Fruit fly (Drosophila melanogaster) whole organism, pupa: Measurements from ENCODE around the gene vib.

Source experiments
- CG10348 ChIP-seq: fragments of 200-800 bp; sonication (Bioruptor generic); IDR thresholded peaks from 2 replicates; pipeline ENCODE4 v1.3.6; 2022; ENCODE audit warnings: missing biosample characterization, missing genetic modification characterization
- CG12605 ChIP-seq: fragments of 200-800 bp; sonication (Bioruptor generic); IDR thresholded peaks from 2 replicates; pipeline ENCODE4 v1.3.6; 2022; ENCODE audit warnings: missing biosample characterization, missing genetic modification characterization
- CG13204 ChIP-seq: fragments of 200-800 bp; sonication (Bioruptor generic); optimal IDR thresholded peaks from 2 replicates; lab custom pipeline; 2018; ENCODE audit warnings: missing biosample characterization, mild to moderate bottlenecking, missing genetic modification characterization, moderate library complexity
- CG14655 ChIP-seq: fragments of 200-800 bp; sonication (Bioruptor generic); optimal IDR thresholded peaks from 3 replicates; lab custom pipeline; 2017; ENCODE audit warnings: mild to moderate bottlenecking, missing biosample characterization, missing genetic modification reagents, missing genetic modification characterization
- CG15710 ChIP-seq: fragments of 200-800 bp; sonication (Bioruptor generic); optimal IDR thresholded peaks from 2 replicates; lab custom pipeline; 2018; ENCODE audit warnings: missing biosample characterization, mild to moderate bottlenecking, missing genetic modification characterization, moderate library complexity
- CG17806 ChIP-seq: fragments of 200-800 bp; sonication (Bioruptor generic); optimal IDR thresholded peaks from 2 replicates; lab custom pipeline; 2018; ENCODE audit warnings: missing biosample characterization, mild to moderate bottlenecking, missing genetic modification characterization, moderate library complexity
- CG32121 ChIP-seq: fragments of 200-800 bp; sonication (Bioruptor generic); IDR thresholded peaks from 2 replicates; pipeline ENCODE4 v1.3.6; 2022; ENCODE audit warnings: missing biosample characterization, missing genetic modification characterization
- CG34367 ChIP-seq: fragments of 200-800 bp; sonication (Bioruptor generic); optimal IDR thresholded peaks from 2 replicates; lab custom pipeline; 2018; ENCODE audit warnings: missing biosample characterization, mild to moderate bottlenecking, missing genetic modification characterization
- CG4496 ChIP-seq: fragments of 200-800 bp; sonication (Bioruptor generic); IDR thresholded peaks from 3 replicates; pipeline ENCODE4 v1.3.6; 2022; ENCODE audit warnings: missing biosample characterization, missing genetic modification characterization
- CG8159 ChIP-seq: fragments of 200-800 bp; sonication (Bioruptor generic); optimal IDR thresholded peaks from 3 replicates; lab custom pipeline; 2018; ENCODE audit warnings: missing biosample characterization, mild to moderate bottlenecking, missing genetic modification characterization, moderate library complexity
- CG8301 ChIP-seq: fragments of 200-800 bp; sonication (Bioruptor generic); optimal IDR thresholded peaks from 2 replicates; lab custom pipeline; 2018; ENCODE audit warnings: missing biosample characterization, mild to moderate bottlenecking, missing genetic modification characterization
- CG9948 ChIP-seq: fragments of 200-800 bp; sonication (Bioruptor generic); optimal IDR thresholded peaks from 2 replicates; lab custom pipeline; 2018; ENCODE audit warnings: missing biosample characterization, mild to moderate bottlenecking, missing genetic modification characterization, moderate library complexity
- D1 ChIP-seq: fragments of 200-800 bp; sonication (Bioruptor generic); optimal IDR thresholded peaks from 2 replicates; lab custom pipeline; 2018; ENCODE audit warnings: missing biosample characterization, mild to moderate bottlenecking, missing genetic modification characterization, moderate library complexity
- EcR ChIP-seq: fragments of 200-800 bp; sonication (Bioruptor generic); optimal IDR thresholded peaks from 3 replicates; lab custom pipeline; 2019; ENCODE audit warnings: missing biosample characterization, missing genetic modification characterization, mild to moderate bottlenecking, moderate library complexity, missing genetic modification reagents
- Ets98B ChIP-seq: fragments of 200-800 bp; sonication (Bioruptor generic); IDR thresholded peaks from 2 replicates; pipeline ENCODE4 v1.3.6; 2022; ENCODE audit warnings: missing biosample characterization, missing genetic modification characterization
- Pif1A ChIP-seq: fragments of 200-800 bp; sonication (Bioruptor generic); optimal IDR thresholded peaks from 3 replicates; lab custom pipeline; 2016; ENCODE audit warnings: missing biosample characterization, missing genetic modification characterization
- Pif1B ChIP-seq: fragments of 200-800 bp; sonication (Bioruptor generic); optimal IDR thresholded peaks from 3 replicates; lab custom pipeline; 2016; ENCODE audit warnings: missing biosample characterization, missing genetic modification characterization
- Snoo ChIP-seq: fragments of 200-800 bp; sonication (Bioruptor generic); optimal IDR thresholded peaks from 3 replicates; lab custom pipeline; 2017; ENCODE audit warnings: missing biosample characterization, mild to moderate bottlenecking, missing genetic modification characterization, inconsistent platforms
- fd96Ca ChIP-seq: fragments of 200-800 bp; sonication (Bioruptor generic); IDR thresholded peaks from 3 replicates; pipeline ENCODE4 v1.3.6; 2022; ENCODE audit warnings: missing biosample characterization, missing genetic modification characterization
- gl ChIP-seq: fragments of 200-800 bp; sonication (Bioruptor generic); optimal IDR thresholded peaks from 2 replicates; lab custom pipeline; 2018; ENCODE audit warnings: missing biosample characterization, mild to moderate bottlenecking, missing genetic modification characterization
- rn ChIP-seq: fragments of 200-800 bp; sonication (Bioruptor generic); IDR thresholded peaks from 2 replicates; pipeline ENCODE4 v1.3.6; 2022; ENCODE audit warnings: missing biosample characterization, missing genetic modification characterization

vib gene

dm6 chr3R:19238934-19239333 is 12.5 kb upstream of the vib start:
- TF ChIP-seq D1 (tag; lab: Kevin White, UChicago) (peak; percentile 41), CG8159 (tag; lab: Kevin White, UChicago) (no peak)

dm6 chr3R:19229245-19229644 is 2.8 kb upstream of the vib start, which contains the start of the genes CG5250 and Polr2M:
Gene CG5250 (minus strand): TSS chr3R:19229276.
Gene Polr2M (plus strand): TSS chr3R:19229463.
- TF ChIP-seq CG8301 (tag; lab: Kevin White, UChicago) (no peak), Ets98B (GFP tag; lab: Robert Waterston, UW) (no peak), CG32121 (GFP tag; lab: Robert Waterston, UW) (no peak), rn (GFP tag; lab: Robert Waterston, UW) (no peak)
- TF ChIP-seq, all 21 proteins: peak for 0

dm6 chr3R:19228080-19228479 is 1.6 kb upstream of the vib start, which contains the start of gene CG11703:
Gene CG11703 (minus strand): TSS chr3R:19228180.
- TF ChIP-seq CG10348 (GFP tag; lab: Robert Waterston, UW) (no peak), D1 (tag; lab: Kevin White, UChicago) (no peak), CG13204 (GFP tag; lab: Kevin White, UChicago) (no peak), EcR (GFP tag; lab: Kevin White, UChicago) (no peak), CG4496 (no peak), CG8159 (tag; lab: Kevin White, UChicago) (no peak), CG14655 (GFP tag; lab: Kevin White, UChicago) (no peak), CG9948 (tag; lab: Kevin White, UChicago) (no peak), CG8301 (tag; lab: Kevin White, UChicago) (no peak), Pif1B (GFP tag; lab: Kevin White, UChicago) (no peak), Snoo (no peak), gl (tag; lab: Kevin White, UChicago) (no peak), CG17806 (tag; lab: Kevin White, UChicago) (no peak), fd96Ca (GFP tag; lab: Robert Waterston, UW) (no peak), rn (GFP tag; lab: Robert Waterston, UW) (no peak), CG32121 (GFP tag; lab: Robert Waterston, UW) (no peak), Ets98B (GFP tag; lab: Robert Waterston, UW) (no peak)

dm6 chr3R:19225446-19225955 is 950 bp downstream of the vib start:
- TF ChIP-seq EcR (GFP tag; lab: Kevin White, UChicago) (no peak), Pif1A (GFP tag; lab: Kevin White, UChicago) (no peak), CG32121 (GFP tag; lab: Robert Waterston, UW) (no peak), gl (tag; lab: Kevin White, UChicago) (no peak), CG14655 (GFP tag; lab: Kevin White, UChicago) (no peak), Snoo (no peak), CG8159 (tag; lab: Kevin White, UChicago) (no peak), CG10348 (GFP tag; lab: Robert Waterston, UW) (no peak), CG17806 (tag; lab: Kevin White, UChicago) (no peak), CG4496 (no peak), fd96Ca (GFP tag; lab: Robert Waterston, UW) (no peak), Pif1B (GFP tag; lab: Kevin White, UChicago) (no peak), CG9948 (tag; lab: Kevin White, UChicago) (no peak), CG15710 (tag; lab: Kevin White, UChicago) (no peak), CG34367 (tag; lab: Kevin White, UChicago) (no peak), CG13204 (GFP tag; lab: Kevin White, UChicago) (no peak), Ets98B (GFP tag; lab: Robert Waterston, UW) (no peak)
- TF ChIP-seq, all 21 proteins: peak for 0

dm6 chr3R:19223369-19223768 is 3.1 kb downstream of the vib start:
- no peak for TF ChIP-seq EcR (GFP tag; lab: Kevin White, UChicago)
- TF ChIP-seq gl (tag; lab: Kevin White, UChicago): no peak
- TF ChIP-seq CG8159 (tag; lab: Kevin White, UChicago): no peak
- TF ChIP-seq Pif1B (GFP tag; lab: Kevin White, UChicago): no peak
- no peak for TF ChIP-seq CG9948 (tag; lab: Kevin White, UChicago)
- no peak for TF ChIP-seq CG17806 (tag; lab: Kevin White, UChicago)
- TF ChIP-seq CG14655 (GFP tag; lab: Kevin White, UChicago): no peak
- no peak for TF ChIP-seq CG15710 (tag; lab: Kevin White, UChicago)
- no peak for TF ChIP-seq D1 (tag; lab: Kevin White, UChicago)
- TF ChIP-seq CG4496: no peak
- TF ChIP-seq CG10348 (GFP tag; lab: Robert Waterston, UW): no peak
- TF ChIP-seq fd96Ca (GFP tag; lab: Robert Waterston, UW): no peak
- TF ChIP-seq CG13204 (GFP tag; lab: Kevin White, UChicago): no peak
- no peak for TF ChIP-seq rn (GFP tag; lab: Robert Waterston, UW)

- TF ChIP-seq CG17806 (tag; lab: Kevin White, UChicago): no peak
- TF ChIP-seq CG8159 (tag; lab: Kevin White, UChicago): no peak
- TF ChIP-seq CG4496: no peak
- TF ChIP-seq Pif1A (GFP tag; lab: Kevin White, UChicago): no peak
- no peak for TF ChIP-seq CG13204 (GFP tag; lab: Kevin White, UChicago)
- TF ChIP-seq CG12605 (GFP tag; lab: Robert Waterston, UW): no peak
- TF ChIP-seq Ets98B (GFP tag; lab: Robert Waterston, UW): no peak
Observed at dm6 chr3R:19221350-19221749, 5.1 kb downstream of the vib start.
